Worm (Caenorhabditis elegans) whole organism, L4 larva: ENCODE results near the gene F55B11.2.

Experiments used
- D1046.2 ChIP-seq: fragments of 200-800 bp; sonication (Bioruptor generic); IDR thresholded peaks from 2 replicates; pipeline ENCODE4 v1.3.6; 2022; ENCODE audit warnings: missing genetic modification characterization, missing compliant biosample characterization
- F10B5.3 ChIP-seq: sonication (generic microtip); optimal IDR thresholded peaks from 2 replicates; lab custom pipeline; 2016; ENCODE audit warnings: mild to moderate bottlenecking, missing genetic modification characterization, missing compliant biosample characterization
- F37D6.2 ChIP-seq: sonication (generic microtip); optimal IDR thresholded peaks from 2 replicates; lab custom pipeline; 2016; ENCODE audit warnings: mild to moderate bottlenecking, missing genetic modification characterization, missing compliant biosample characterization
- F49E8.2 ChIP-seq: sonication (generic microtip); optimal IDR thresholded peaks from 2 replicates; lab custom pipeline; 2016; ENCODE audit warnings: missing compliant biosample characterization, mild to moderate bottlenecking, missing genetic modification characterization, borderline replicate concordance
- T26A8.4 ChIP-seq: fragments of 200-800 bp; sonication (Bioruptor generic); IDR thresholded peaks from 2 replicates; pipeline ENCODE4 v1.3.6; 2022; ENCODE audit warnings: missing genetic modification characterization, missing compliant biosample characterization
- Y48G9A.11 ChIP-seq: fragments of 200-800 bp; sonication (Bioruptor generic); IDR thresholded peaks from 2 replicates; pipeline ENCODE4 v1.3.6; 2022; ENCODE audit warnings: missing genetic modification reagents, missing genetic modification characterization, missing compliant biosample characterization
- ZK337.2 ChIP-seq: fragments of 200-800 bp; sonication (Bioruptor generic); IDR thresholded peaks from 2 replicates; pipeline ENCODE4 v1.3.6; 2022; ENCODE audit warnings: missing genetic modification reagents, missing genetic modification characterization, missing compliant biosample characterization
- aha-1 ChIP-seq: fragments of 150-350 bp; peaks from one replicate; lab custom pipeline; 2014; ENCODE audit warnings: missing biosample characterization, missing genetic modification characterization
- attf-4 ChIP-seq: sonication (generic microtip); optimal IDR thresholded peaks from 3 replicates; lab custom pipeline; 2017; ENCODE audit warnings: missing biosample characterization, missing genetic modification characterization
- ceh-28 ChIP-seq: fragments of 150-350 bp; optimal IDR thresholded peaks from 2 replicates; lab custom pipeline; 2014; ENCODE audit warnings: missing biosample characterization, missing genetic modification reagents, missing genetic modification characterization
- ces-1 ChIP-seq: fragments of 150-350 bp; sonication (generic microtip); optimal IDR thresholded peaks from 4 replicates; lab custom pipeline; 2014; ENCODE audit warnings: missing biosample characterization, missing genetic modification reagents, missing genetic modification characterization
- cey-2 ChIP-seq: sonication (generic microtip); optimal IDR thresholded peaks from 3 replicates; lab custom pipeline; 2017; ENCODE audit warnings: missing genetic modification characterization, mild to moderate bottlenecking, missing compliant biosample characterization, antibody characterized with exemption, borderline replicate concordance; ENCODE audit not compliant: insufficient read depth
- daf-19 ChIP-seq: fragments of 200-800 bp; sonication (Bioruptor generic); conservative IDR thresholded peaks from 2 replicates; pipeline ENCODE4 v1.3.6; 2022; ENCODE audit warnings: missing genetic modification characterization, missing compliant biosample characterization
- egl-27 ChIP-seq: sonication (generic microtip); optimal IDR thresholded peaks from 3 replicates; lab custom pipeline; 2017; ENCODE audit warnings: missing biosample characterization, missing genetic modification reagents, missing genetic modification characterization
- egl-43 ChIP-seq: fragments of 200-800 bp; sonication (Bioruptor generic); IDR thresholded peaks from 2 replicates; pipeline ENCODE4 v1.3.6; 2022; ENCODE audit warnings: missing genetic modification reagents, missing genetic modification characterization, missing compliant biosample characterization
- fkh-10 ChIP-seq: fragments of 150-350 bp; optimal IDR thresholded peaks from 2 replicates; lab custom pipeline; 2014; ENCODE audit warnings: missing biosample characterization, missing genetic modification reagents, missing genetic modification characterization
- fos-1 ChIP-seq: fragments of 150-350 bp; optimal IDR thresholded peaks from 2 replicates; lab custom pipeline; 2014; ENCODE audit warnings: missing biosample characterization, missing genetic modification characterization
- mdt-29 ChIP-seq: fragments of 200-800 bp; sonication (Bioruptor generic); IDR thresholded peaks from 2 replicates; pipeline ENCODE4 v1.3.6; 2022; ENCODE audit warnings: missing genetic modification reagents, missing genetic modification characterization, missing compliant biosample characterization
- nhr-10 ChIP-seq: fragments of 150-350 bp; optimal IDR thresholded peaks from 2 replicates; lab custom pipeline; 2014; ENCODE audit warnings: missing biosample characterization, missing genetic modification characterization
- nhr-237 ChIP-seq: sonication (generic microtip); optimal IDR thresholded peaks from 2 replicates; lab custom pipeline; 2017; ENCODE audit warnings: missing biosample characterization, missing genetic modification characterization
- nhr-28 ChIP-seq: fragments of 150-350 bp; optimal IDR thresholded peaks from 2 replicates; lab custom pipeline; 2014; ENCODE audit warnings: missing biosample characterization, missing genetic modification characterization
- nhr-48 ChIP-seq: sonication (generic microtip); optimal IDR thresholded peaks from 2 replicates; lab custom pipeline; 2016; ENCODE audit warnings: mild to moderate bottlenecking, missing genetic modification characterization, missing compliant biosample characterization
- pha-4 ChIP-seq, 2 experiments: fragments of 150-350 bp in 1 of 2; fragments of 200-800 bp in 1 of 2; sonication (Bioruptor generic) in 1 of 2; IDR thresholded peaks in 1 of 2; optimal IDR thresholded peaks in 1 of 2; 2 replicates each; pipeline versions ENCODE4 v1.3.6 to Lab custom; 2014 to 2022; ENCODE audit warnings: missing genetic modification characterization in 2 of 2, missing genetic modification reagents in 2 of 2, missing biosample characterization in 1 of 2, missing compliant biosample characterization in 1 of 2
- rbr-2 ChIP-seq: sonication (generic microtip); optimal IDR thresholded peaks from 2 replicates; lab custom pipeline; 2016; ENCODE audit warnings: missing genotype, missing genetic modification characterization, missing compliant biosample characterization
- set-16 ChIP-seq: fragments of 200-800 bp; sonication (Bioruptor generic); IDR thresholded peaks from 2 replicates; pipeline ENCODE4 v1.3.6; 2022; ENCODE audit warnings: missing genetic modification reagents, missing genetic modification characterization, missing compliant biosample characterization
- snpc-1.2 ChIP-seq: fragments of 200-800 bp; sonication (Bioruptor generic); IDR thresholded peaks from 2 replicates; pipeline ENCODE4 v1.3.6; 2022; ENCODE audit warnings: missing genetic modification reagents, missing genetic modification characterization, missing compliant biosample characterization
- unc-130 ChIP-seq: sonication (generic microtip); optimal IDR thresholded peaks from 2 replicates; lab custom pipeline; 2016; ENCODE audit warnings: missing genetic modification reagents, missing genetic modification characterization, missing compliant biosample characterization
- unc-62 ChIP-seq, 3 experiments: fragments of 150-350 bp in 1 of 3; sonication (generic microtip); optimal IDR thresholded peaks in 2 of 3; peaks in 1 of 3; 1 replicate in 1 of 3; 2 replicates in 2 of 3; lab custom pipeline; 2014 to 2017; ENCODE audit warnings: missing biosample characterization in 3 of 3, missing genetic modification characterization in 3 of 3, missing genetic modification reagents in 3 of 3, missing genotype in 1 of 3
- zip-11 ChIP-seq: fragments of 200-800 bp; sonication (Bioruptor generic); IDR thresholded peaks from 2 replicates; pipeline ENCODE4 v1.3.6; 2022; ENCODE audit warnings: missing genetic modification characterization, missing compliant biosample characterization
- ztf-11 ChIP-seq: fragments of 150-350 bp; optimal IDR thresholded peaks from 2 replicates; lab custom pipeline; 2014; ENCODE audit warnings: missing biosample characterization, missing genetic modification characterization
- ztf-7 ChIP-seq: fragments of 150-350 bp; optimal IDR thresholded peaks from 2 replicates; lab custom pipeline; 2014; ENCODE audit warnings: missing biosample characterization, missing genetic modification characterization

Gene F55B11.2

DNA sequence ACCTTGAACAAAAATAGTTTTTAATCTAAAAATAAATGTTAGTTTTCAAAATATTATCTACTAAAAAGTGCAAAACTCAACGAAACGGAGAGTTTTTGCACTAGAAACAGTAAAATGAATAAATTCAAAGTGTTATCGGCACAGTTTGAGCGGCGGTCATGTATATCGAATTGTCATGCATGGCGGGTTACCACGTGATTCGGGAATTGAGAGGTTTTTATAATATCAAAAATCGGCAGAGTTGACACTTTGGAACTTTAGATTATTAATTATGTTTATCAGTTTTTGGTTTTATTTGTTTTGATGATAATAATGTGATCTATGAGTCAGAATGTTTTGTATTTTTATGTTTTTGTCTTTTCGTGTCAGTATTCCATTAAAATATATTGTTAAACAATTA is 9.7 kb downstream of the F55B11.2 start (continued):
- TF ChIP-seq fos-1 (tag; lab: Kevin White, UChicago) (no peak), ZK337.2 (GFP tag; lab: Robert Waterston, UW) (no peak), F10B5.3 (tag; lab: Kevin White, UChicago) (no peak), zip-11 (no peak), D1046.2 (no peak), ces-1 (GFP tag; lab: Kevin White, UChicago) (no peak), cey-2 (tag; lab: Kevin White, UChicago) (no peak)

- TF ChIP-seq nhr-28 (no peak), snpc-1.2 (GFP tag; lab: Robert Waterston, UW) (peak; percentile 47), ztf-7 (tag; lab: Kevin White, UChicago) (peak; percentile 84)
These were observed 10.4 kb downstream of the F55B11.2 start, which contains the start of gene xdh-1 for ce11 chrIV:14412655-14413054. Gene xdh-1 (minus strand): TSS chrIV:14412894.

ce11 chrIV:14408569-14408968 is 14.5 kb downstream of the F55B11.2 start:
- TF ChIP-seq nhr-237 = no peak
- no peak for TF ChIP-seq pha-4 (GFP tag; IDR thresholded peaks at IDR 0.05; lab: Robert Waterston, UW)
- TF ChIP-seq pha-4 (tag; optimal IDR thresholded peaks at IDR 0.05; lab: Kevin White, UChicago) = no peak
- TF ChIP-seq snpc-1.2 (GFP tag; lab: Robert Waterston, UW) = peak; percentile 64
- TF ChIP-seq F37D6.2 (tag; lab: Kevin White, UChicago) = no peak
- TF ChIP-seq, all 104 proteins: peak for 1

DNA sequence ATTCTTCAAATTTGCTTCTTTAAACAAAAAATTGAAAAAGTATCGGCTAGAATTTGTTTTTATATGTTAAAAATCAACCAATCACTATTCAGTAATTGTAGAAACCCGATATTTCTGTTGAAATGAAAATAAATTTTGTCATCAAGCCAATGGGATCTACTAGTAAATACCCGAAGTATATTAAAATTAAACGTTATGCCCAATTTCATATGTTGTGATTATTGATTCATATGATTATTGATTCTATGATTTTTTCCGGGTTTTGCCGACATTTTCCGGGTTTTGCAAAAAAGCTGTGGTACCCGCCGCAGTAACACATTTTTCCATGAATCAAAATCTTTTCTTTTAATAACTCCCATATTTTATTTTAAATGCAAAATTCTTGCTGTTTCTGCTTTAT is 27.6 kb downstream of the F55B11.2 start:
- TF ChIP-seq aha-1 (tag; lab: Kevin White, UChicago) = peak; percentile 90
- no peak for TF ChIP-seq ceh-28

DNA sequence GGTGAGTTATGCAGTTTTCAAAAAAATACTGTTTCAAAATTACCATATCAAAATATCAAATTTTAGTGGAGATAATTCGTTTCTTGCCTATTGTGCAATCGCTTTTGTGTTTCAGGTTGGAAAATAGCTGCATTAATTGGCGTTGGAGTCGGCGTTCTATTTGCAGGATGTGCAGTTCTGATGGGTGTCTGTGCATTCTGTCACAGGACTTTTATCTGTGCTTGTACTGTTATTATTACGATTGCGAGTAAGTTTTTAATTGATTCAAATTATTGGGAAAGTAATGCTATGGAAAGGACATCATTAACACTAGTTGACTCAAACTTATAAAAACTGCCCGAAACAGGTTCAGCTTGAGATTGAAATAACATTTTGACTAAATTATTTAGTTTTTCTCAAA is 28.3 kb downstream of the F55B11.2 start:
- TF ChIP-seq fos-1 (tag; lab: Kevin White, UChicago) (no peak), daf-19 (no peak), unc-62 (GFP tag; optimal IDR thresholded peaks at IDR 0.05 in 1 of 2; lab: Kevin White, UChicago) (peak in 1 of 2 experiments; percentile 60), unc-62 (tag; optimal IDR thresholded peaks at IDR 0.05; lab: Kevin White, UChicago) (no peak), nhr-48 (tag; lab: Kevin White, UChicago) (no peak), set-16 (no peak), snpc-1.2 (GFP tag; lab: Robert Waterston, UW) (peak; percentile 70; the same call in 1 of the 2 replicates), F49E8.2 (tag; lab: Kevin White, UChicago) (no peak)

ce11 chrIV:14393838-14394237 is 29.3 kb downstream of the F55B11.2 start, which contains the start of gene clc-8:
Gene clc-8 (plus strand): TSS chrIV:14394138.
- TF ChIP-seq T26A8.4 (GFP tag; lab: Robert Waterston, UW) (no peak), rbr-2 (tag; lab: Kevin White, UChicago) (no peak), egl-27 (tag; lab: Kevin White, UChicago) (no peak), cey-2 (tag; lab: Kevin White, UChicago) (no peak), fkh-10 (GFP tag; lab: Kevin White, UChicago) (no peak), nhr-10 (tag; lab: Kevin White, UChicago) (no peak), unc-62 (GFP tag; optimal IDR thresholded peaks at IDR 0.05 in 1 of 2; lab: Kevin White, UChicago) (no peak), unc-62 (tag; optimal IDR thresholded peaks at IDR 0.05; lab: Kevin White, UChicago) (no peak), unc-130 (GFP tag; lab: Kevin White, UChicago) (no peak), mdt-29 (GFP tag; lab: Robert Waterston, UW) (no peak), Y48G9A.11 (GFP tag; lab: Robert Waterston, UW) (no peak), egl-43 (no peak), attf-4 (tag; lab: Kevin White, UChicago) (no peak), ztf-11 (no peak), nhr-237 (no peak)
